Fruit fly (Drosophila melanogaster): Measurements from ENCODE around the gene mtgo.

Gene mtgo

dm6 chr2L:16535071-16535581, 9.7 kb upstream of the mtgo start:
- TF ChIP-seq CG17801 (GFP tag; optimal IDR thresholded peaks at IDR 0.05; ENCODE audit: partially characterized antibody): peak; percentile 31

dm6 chr2L:16535673-16536144, 9.1 kb upstream of the mtgo start:
- peak; percentile 68 for TF ChIP-seq CG17801 (GFP tag; optimal IDR thresholded peaks at IDR 0.05; ENCODE audit: partially characterized antibody)

- TF ChIP-seq CG17801 (GFP tag; optimal IDR thresholded peaks at IDR 0.05; ENCODE audit: partially characterized antibody): no peak
Observed at dm6 chr2L:16536501-16536900, 8.3 kb upstream of the mtgo start.

dm6 chr2L:16537049-16537459, 7.8 kb upstream of the mtgo start:
- TF ChIP-seq CG17801 (GFP tag; optimal IDR thresholded peaks at IDR 0.05; ENCODE audit: partially characterized antibody): peak; percentile 78

dm6 chr2L:16538134-16538533, 6.7 kb upstream of the mtgo start:
- TF ChIP-seq CG17801 (GFP tag; optimal IDR thresholded peaks at IDR 0.05; ENCODE audit: partially characterized antibody): peak; percentile 57

- TF ChIP-seq CG17801 (GFP tag; optimal IDR thresholded peaks at IDR 0.05; ENCODE audit: partially characterized antibody): peak; percentile 89
Observed at dm6 chr2L:16538931-16539330, 5.9 kb upstream of the mtgo start.

dm6 chr2L:16540773-16541172, 4.0 kb upstream of the mtgo start:
- no peak for TF ChIP-seq CG17801 (GFP tag; optimal IDR thresholded peaks at IDR 0.05; ENCODE audit: partially characterized antibody)

dm6 chr2L:16541318-16541717, 3.5 kb upstream of the mtgo start:
- TF ChIP-seq CG17801 (GFP tag; optimal IDR thresholded peaks at IDR 0.05; ENCODE audit: partially characterized antibody): no peak

dm6 chr2L:16541733-16542132, 3.1 kb upstream of the mtgo start:
- TF ChIP-seq CG17801 (GFP tag; optimal IDR thresholded peaks at IDR 0.05; ENCODE audit: partially characterized antibody): no peak

- no peak for TF ChIP-seq CG17801 (GFP tag; optimal IDR thresholded peaks at IDR 0.05; ENCODE audit: partially characterized antibody)
Observed at dm6 chr2L:16542246-16542645, 2.6 kb upstream of the mtgo start, which contains the start of gene CG31816. Gene CG31816, plus strand, starts transcription at chr2L:16542546.

- TF ChIP-seq CG17801 (GFP tag; optimal IDR thresholded peaks at IDR 0.05; ENCODE audit: partially characterized antibody): no peak
Observed at dm6 chr2L:16542997-16543593, 1.7 kb upstream of the mtgo start.

dm6 chr2L:16543894-16544293, 922 bp upstream of the mtgo start:
- TF ChIP-seq CG17801 (GFP tag; optimal IDR thresholded peaks at IDR 0.05; ENCODE audit: partially characterized antibody): no peak

- peak; percentile 84 for TF ChIP-seq CG17801 (GFP tag; optimal IDR thresholded peaks at IDR 0.05; ENCODE audit: partially characterized antibody)
Observed at dm6 chr2L:16545772-16546171, 956 bp downstream of the mtgo start.

- no peak for TF ChIP-seq CG17801 (GFP tag; optimal IDR thresholded peaks at IDR 0.05; ENCODE audit: partially characterized antibody)
Observed at dm6 chr2L:16547652-16548417, 3.0 kb downstream of the mtgo start.

- no peak for TF ChIP-seq CG17801 (GFP tag; optimal IDR thresholded peaks at IDR 0.05; ENCODE audit: partially characterized antibody)
Observed at dm6 chr2L:16548418-16549108, 3.7 kb downstream of the mtgo start.

- TF ChIP-seq CG17801 (GFP tag; optimal IDR thresholded peaks at IDR 0.05; ENCODE audit: partially characterized antibody): no peak
Observed at dm6 chr2L:16549859-16550258, 5.0 kb downstream of the mtgo start, which contains the start of gene CG5968. Gene CG5968, minus strand, starts transcription at chr2L:16549959.
